Worm (Caenorhabditis elegans) whole organism, dauer: ENCODE data around the gene K10C2.12.

ENCODE experiments used
- unc-62 ChIP-seq: sonication (generic microtip); optimal IDR thresholded peaks from 2 replicates; lab custom pipeline; 2017; ENCODE audit warnings: missing biosample characterization, missing genetic modification reagents, missing genetic modification characterization

Gene K10C2.12

ce11 chrX:6420681-6421080 lies at the start of gene K10C2.12:
Gene K10C2.12, minus strand, starts transcription at chrX:6420781.
- TF ChIP-seq unc-62 (GFP tag; lab: Kevin White, UChicago) = no peak

ce11 chrX:6468499-6468898 lies 47.9 kb upstream of the K10C2.12 start, which contains the start of gene C15B12.9:
Gene C15B12.9, plus strand, starts transcription at chrX:6468799.
- no peak for TF ChIP-seq unc-62 (GFP tag; lab: Kevin White, UChicago)

- no peak for TF ChIP-seq unc-62 (GFP tag; lab: Kevin White, UChicago)
These were observed 46.9 kb upstream of the K10C2.12 start, which contains the start of gene C15B12.3 for ce11 chrX:6467462-6467861. Gene C15B12.3, minus strand, starts transcription at chrX:6467562.

- no peak for TF ChIP-seq unc-62 (GFP tag; lab: Kevin White, UChicago)
These were observed 42.4 kb upstream of the K10C2.12 start, which contains the start of gene C15B12.2 for ce11 chrX:6462995-6463462. Gene C15B12.2, plus strand, starts transcription at chrX:6463412.

- no peak for TF ChIP-seq unc-62 (GFP tag; lab: Kevin White, UChicago)
These were observed 41.9 kb upstream of the K10C2.12 start for ce11 chrX:6462479-6462878.

- no peak for TF ChIP-seq unc-62 (GFP tag; lab: Kevin White, UChicago)
These were observed 41.1 kb upstream of the K10C2.12 start, which contains the start of gene K04E7.1 for ce11 chrX:6461729-6462128. Gene K04E7.1, plus strand, starts transcription at chrX:6462029.

ce11 chrX:6460123-6460522 lies 39.5 kb upstream of the K10C2.12 start:
- TF ChIP-seq unc-62 (GFP tag; lab: Kevin White, UChicago) = no peak

- no peak for TF ChIP-seq unc-62 (GFP tag; lab: Kevin White, UChicago)
These were observed 37.9 kb upstream of the K10C2.12 start for ce11 chrX:6458467-6458866.

- TF ChIP-seq unc-62 (GFP tag; lab: Kevin White, UChicago) = no peak
These were observed 37.4 kb upstream of the K10C2.12 start for ce11 chrX:6458001-6458400.

- no peak for TF ChIP-seq unc-62 (GFP tag; lab: Kevin White, UChicago)
These were observed 36.0 kb upstream of the K10C2.12 start, which contains the start of gene pept-1 for ce11 chrX:6456567-6456966. Gene pept-1, plus strand, starts transcription at chrX:6456872.

- TF ChIP-seq unc-62 (GFP tag; lab: Kevin White, UChicago) = no peak
These were observed 34.6 kb upstream of the K10C2.12 start, which contains the start of gene nas-33 for ce11 chrX:6455157-6455556. Gene nas-33, minus strand, starts transcription at chrX:6455257.

ce11 chrX:6450839-6451491 lies 30.4 kb upstream of the K10C2.12 start, which contains the start of the genes grl-6 and K10C2.6:
Gene grl-6, minus strand, starts transcription at chrX:6450939.
Gene K10C2.6, plus strand, starts transcription at chrX:6451441.
- TF ChIP-seq unc-62 (GFP tag; lab: Kevin White, UChicago) = no peak

- no peak for TF ChIP-seq unc-62 (GFP tag; lab: Kevin White, UChicago)
These were observed 28.4 kb upstream of the K10C2.12 start, which contains the start of gene fah-1 for ce11 chrX:6448866-6449400. Gene fah-1, minus strand, starts transcription at chrX:6448916.

ce11 chrX:6446564-6446963 lies 26.0 kb upstream of the K10C2.12 start, which contains the start of gene asp-14:
Gene asp-14, minus strand, starts transcription at chrX:6446664.
- TF ChIP-seq unc-62 (GFP tag; lab: Kevin White, UChicago) = no peak

- no peak for TF ChIP-seq unc-62 (GFP tag; lab: Kevin White, UChicago)
These were observed 24.7 kb upstream of the K10C2.12 start for ce11 chrX:6445239-6445638.

ce11 chrX:6443373-6443772 lies 22.8 kb upstream of the K10C2.12 start, which contains the start of gene K10C2.7:
Gene K10C2.7, minus strand, starts transcription at chrX:6443473.
- no peak for TF ChIP-seq unc-62 (GFP tag; lab: Kevin White, UChicago)
